Worm (Caenorhabditis elegans) whole organism, L1 larva: Measurements from ENCODE around the gene elpc-4.

ENCODE experiments used
- C04F5.9 ChIP-seq: sonication (generic microtip); optimal IDR thresholded peaks from 2 replicates; lab custom pipeline; 2016; ENCODE audit warnings: missing genetic modification characterization, missing compliant biosample characterization
- C34B4.2 ChIP-seq: sonication (generic microtip); optimal IDR thresholded peaks from 2 replicates; lab custom pipeline; 2017; ENCODE audit warnings: mild to moderate bottlenecking, missing genetic modification characterization, missing compliant biosample characterization
- blmp-1 ChIP-seq: fragments of 150-350 bp; optimal IDR thresholded peaks from 2 replicates; lab custom pipeline; 2014; ENCODE audit warnings: missing biosample characterization, missing genetic modification characterization
- ceh-63 ChIP-seq: fragments of 200-800 bp; sonication (Bioruptor generic); optimal IDR thresholded peaks from 2 replicates; lab custom pipeline; 2018; ENCODE audit warnings: mild to moderate bottlenecking, missing genetic modification characterization, missing compliant biosample characterization
- ceh-90 ChIP-seq: sonication (generic microtip); optimal IDR thresholded peaks from 2 replicates; lab custom pipeline; 2016; ENCODE audit warnings: missing genetic modification characterization, missing compliant biosample characterization
- dpl-1 ChIP-seq, 3 experiments: fragments of 150-350 bp in 2 of 3; sonication (generic microtip) in 1 of 3; optimal IDR thresholded peaks; 2 replicates each; lab custom pipeline; 2014 to 2017; ENCODE audit warnings: missing biosample characterization in 3 of 3, missing genetic modification characterization in 3 of 3, missing genetic modification reagents in 3 of 3
- elt-2 ChIP-seq: sonication (generic microtip); optimal IDR thresholded peaks from 2 replicates; lab custom pipeline; 2016; ENCODE audit warnings: missing genetic modification characterization, mild to moderate bottlenecking, inconsistent platforms, missing compliant biosample characterization, missing genetic modification reagents
- ets-5 ChIP-seq: fragments of 200-800 bp; sonication (Bioruptor generic); IDR thresholded peaks from 2 replicates; pipeline ENCODE4 v1.3.6; 2022; ENCODE audit warnings: missing genetic modification characterization, missing compliant biosample characterization
- grh-1 ChIP-seq: fragments of 200-800 bp; sonication (Bioruptor generic); IDR thresholded peaks from 2 replicates; pipeline ENCODE4 v1.3.6; 2022; ENCODE audit warnings: missing genetic modification reagents, missing genetic modification characterization, missing compliant biosample characterization
- hlh-17 ChIP-seq: fragments of 200-800 bp; sonication (Bioruptor generic); optimal IDR thresholded peaks from 2 replicates; lab custom pipeline; 2018; ENCODE audit warnings: missing genetic modification characterization, mild to moderate bottlenecking, missing compliant biosample characterization, moderate library complexity, borderline replicate concordance
- hlh-4 ChIP-seq: sonication (generic microtip); optimal IDR thresholded peaks from 2 replicates; lab custom pipeline; 2016; ENCODE audit warnings: mild to moderate bottlenecking, missing genetic modification characterization, missing compliant biosample characterization
- hpl-2 ChIP-seq: fragments of 150-350 bp; optimal IDR thresholded peaks from 2 replicates; lab custom pipeline; 2014; ENCODE audit warnings: missing biosample characterization, missing genetic modification reagents, missing genetic modification characterization
- isw-1 ChIP-seq: fragments of 200-800 bp; sonication (Bioruptor generic); IDR thresholded peaks from 2 replicates; pipeline ENCODE4 v1.3.6; 2022; ENCODE audit warnings: missing genetic modification characterization, missing compliant biosample characterization
- jun-1 ChIP-seq: fragments of 150-350 bp; optimal IDR thresholded peaks from 2 replicates; lab custom pipeline; 2014; ENCODE audit warnings: missing biosample characterization, missing genetic modification reagents, missing genetic modification characterization
- lin-13 ChIP-seq: fragments of 150-350 bp; optimal IDR thresholded peaks from 2 replicates; lab custom pipeline; 2014; ENCODE audit warnings: missing biosample characterization, missing genetic modification reagents, missing genetic modification characterization
- lin-15B ChIP-seq: fragments of 150-350 bp; sonication (generic microtip); optimal IDR thresholded peaks from 3 replicates; lab custom pipeline; 2014; ENCODE audit warnings: missing biosample characterization, missing genetic modification characterization
- lin-35 ChIP-seq, 2 experiments: fragments of 150-350 bp; optimal IDR thresholded peaks; 2 replicates each; lab custom pipeline; 2014; ENCODE audit warnings: missing biosample characterization in 2 of 2, missing genetic modification characterization in 2 of 2, missing genetic modification reagents in 2 of 2
- lir-3 ChIP-seq: sonication (generic microtip); optimal IDR thresholded peaks from 2 replicates; lab custom pipeline; 2016; ENCODE audit warnings: mild to moderate bottlenecking, missing genetic modification characterization, moderate library complexity, missing compliant biosample characterization; ENCODE audit not compliant: poor library complexity
- mab-9 ChIP-seq: fragments of 200-800 bp; sonication (Bioruptor generic); IDR thresholded peaks from 2 replicates; pipeline ENCODE4 v1.3.6; 2022; ENCODE audit warnings: missing genetic modification reagents, missing genetic modification characterization, missing compliant biosample characterization
- mef-2 ChIP-seq: fragments of 150-350 bp; optimal IDR thresholded peaks from 2 replicates; lab custom pipeline; 2014; ENCODE audit warnings: missing biosample characterization, missing genetic modification characterization
- nhr-11 ChIP-seq: fragments of 150-350 bp; optimal IDR thresholded peaks from 2 replicates; lab custom pipeline; 2014; ENCODE audit warnings: missing biosample characterization, missing genetic modification characterization
- nhr-12 ChIP-seq: sonication (generic microtip); optimal IDR thresholded peaks from 2 replicates; lab custom pipeline; 2017; ENCODE audit warnings: missing biosample characterization, missing genetic modification characterization
- nhr-19 ChIP-seq: fragments of 200-800 bp; sonication (Bioruptor generic); conservative IDR thresholded peaks from 2 replicates; pipeline ENCODE4 v1.3.6; 2022; ENCODE audit warnings: missing genetic modification characterization, missing compliant biosample characterization
- nhr-28 ChIP-seq: fragments of 150-350 bp; optimal IDR thresholded peaks from 2 replicates; lab custom pipeline; 2014; ENCODE audit warnings: missing biosample characterization, missing genetic modification characterization
- nhr-47 ChIP-seq: sonication (generic microtip); optimal IDR thresholded peaks from 2 replicates; lab custom pipeline; 2016; ENCODE audit warnings: mild to moderate bottlenecking, missing genetic modification characterization, moderate library complexity, missing compliant biosample characterization
- nhr-76 ChIP-seq: sonication (generic microtip); optimal IDR thresholded peaks from 2 replicates; lab custom pipeline; 2017; ENCODE audit warnings: missing biosample characterization, missing genetic modification characterization
- nhr-77 ChIP-seq: fragments of 150-350 bp; optimal IDR thresholded peaks from 2 replicates; lab custom pipeline; 2014; ENCODE audit warnings: missing biosample characterization, missing genetic modification characterization
- nhr-84 ChIP-seq: sonication (generic microtip); optimal IDR thresholded peaks from 2 replicates; lab custom pipeline; 2017; ENCODE audit warnings: missing biosample characterization, missing genetic modification characterization
- snpc-4 ChIP-seq: fragments of 150-350 bp; optimal IDR thresholded peaks from 2 replicates; lab custom pipeline; 2014; ENCODE audit warnings: missing biosample characterization, missing genetic modification characterization
- snu-23 ChIP-seq: sonication (generic microtip); optimal IDR thresholded peaks from 2 replicates; lab custom pipeline; 2016; ENCODE audit warnings: missing genetic modification characterization, missing compliant biosample characterization
- sox-4 ChIP-seq: sonication (generic microtip); optimal IDR thresholded peaks from 2 replicates; lab custom pipeline; 2016; ENCODE audit warnings: missing genetic modification characterization, missing compliant biosample characterization
- tlp-1 ChIP-seq: fragments of 150-350 bp; optimal IDR thresholded peaks from 2 replicates; lab custom pipeline; 2014; ENCODE audit warnings: missing biosample characterization, missing genetic modification characterization
- unc-130 ChIP-seq: fragments of 150-350 bp; optimal IDR thresholded peaks from 2 replicates; lab custom pipeline; 2017; ENCODE audit warnings: missing biosample characterization, missing genetic modification characterization, inconsistent platforms
- unc-30 ChIP-seq: sonication (generic microtip); optimal IDR thresholded peaks from 2 replicates; lab custom pipeline; 2017; ENCODE audit warnings: missing biosample characterization, missing genetic modification characterization
- unc-98 ChIP-seq: fragments of 200-800 bp; sonication (Bioruptor generic); IDR thresholded peaks from 2 replicates; pipeline ENCODE4 v1.3.6; 2022; ENCODE audit warnings: missing genetic modification characterization, missing compliant biosample characterization
- vab-15 ChIP-seq: sonication (generic microtip); optimal IDR thresholded peaks from 2 replicates; lab custom pipeline; 2017; ENCODE audit warnings: missing genotype, mild to moderate bottlenecking, missing genetic modification characterization, missing compliant biosample characterization
- ztf-11 ChIP-seq, 2 experiments: sonication (generic microtip); optimal IDR thresholded peaks; 2 replicates each; lab custom pipeline; 2016 to 2017; ENCODE audit warnings: missing genetic modification characterization in 2 of 2, missing biosample characterization in 1 of 2, missing compliant biosample characterization in 1 of 2
- ztf-4 ChIP-seq: fragments of 150-350 bp; optimal IDR thresholded peaks from 2 replicates; lab custom pipeline; 2014; ENCODE audit warnings: missing biosample characterization, missing genetic modification characterization

elpc-4 gene

ce11 chrIV:8016694-8017093 is at the start of gene elpc-4:
Gene elpc-4 (plus strand): TSS chrIV:8016994.
- no peak for TF ChIP-seq nhr-11
- no peak for TF ChIP-seq sox-4 (tag; lab: Kevin White, UChicago)
- no peak for TF ChIP-seq nhr-77 (tag; lab: Kevin White, UChicago)
- TF ChIP-seq mab-9 (GFP tag; lab: Robert Waterston, UW): no peak
- TF ChIP-seq nhr-76 (tag; lab: Kevin White, UChicago): no peak
- TF ChIP-seq ztf-4 (tag; lab: Kevin White, UChicago): no peak
- no peak for TF ChIP-seq nhr-28

DNA sequence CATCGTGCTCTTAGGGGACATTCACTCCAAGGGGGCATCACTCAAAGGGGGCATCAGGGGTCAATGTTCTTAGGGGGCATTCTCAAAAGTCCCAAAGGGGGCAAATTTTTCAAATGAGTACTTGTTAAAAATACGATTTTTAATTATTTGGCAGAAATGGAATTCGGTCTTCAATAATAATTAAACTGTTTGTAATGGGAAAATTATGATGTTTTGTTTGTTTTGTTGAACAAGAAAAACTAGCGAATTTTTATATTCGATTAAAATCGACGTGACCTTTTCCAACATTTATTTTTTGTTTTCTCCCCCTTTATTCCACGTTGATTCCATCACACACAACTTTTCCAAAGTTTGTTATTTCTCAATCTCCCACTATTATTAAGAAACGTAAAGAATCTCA is 49.8 kb upstream of the elpc-4 start, which contains the start of gene F57H12.5:
Gene F57H12.5 (plus strand): TSS at position 301 of the 400 bp plus-strand sequence.
- TF ChIP-seq hpl-2 (GFP tag; lab: Kevin White, UChicago): no peak
- no peak for TF ChIP-seq C04F5.9 (tag; lab: Kevin White, UChicago)
- no peak for TF ChIP-seq nhr-19 (GFP tag; lab: Robert Waterston, UW)
- no peak for TF ChIP-seq unc-130 (tag; lab: Kevin White, UChicago)
- TF ChIP-seq grh-1 (GFP tag; lab: Robert Waterston, UW): no peak
- no peak for TF ChIP-seq nhr-12
- no peak for TF ChIP-seq lin-13
- TF ChIP-seq elt-2 (tag; lab: Kevin White, UChicago): no peak
- no peak for TF ChIP-seq vab-15
- no peak for TF ChIP-seq lin-15B
- no peak for TF ChIP-seq snpc-4 (tag; lab: Kevin White, UChicago)
- no peak for TF ChIP-seq nhr-76 (tag; lab: Kevin White, UChicago)
- no peak for TF ChIP-seq hlh-4 (tag; lab: Kevin White, UChicago)
- TF ChIP-seq snu-23 (GFP tag; lab: Kevin White, UChicago): no peak
- TF ChIP-seq unc-30 (tag; lab: Kevin White, UChicago): no peak
- no peak for TF ChIP-seq ztf-11 (tag; optimal IDR thresholded peaks at IDR 0.05; lab: Kevin White, UChicago)
- TF ChIP-seq unc-98 (GFP tag; lab: Robert Waterston, UW): no peak
- TF ChIP-seq jun-1: no peak
- TF ChIP-seq hlh-17 (GFP tag; lab: Kevin White, UChicago): no peak

- no peak for TF ChIP-seq ztf-11 (tag; optimal IDR thresholded peaks at IDR 0.05; lab: Kevin White, UChicago)
- TF ChIP-seq nhr-19 (GFP tag; lab: Robert Waterston, UW): no peak
- no peak for TF ChIP-seq lin-13
- no peak for TF ChIP-seq hlh-4 (tag; lab: Kevin White, UChicago)
- TF ChIP-seq nhr-84: no peak
- no peak for TF ChIP-seq ceh-90 (tag; lab: Kevin White, UChicago)
- TF ChIP-seq snu-23 (GFP tag; lab: Kevin White, UChicago): no peak
- no peak for TF ChIP-seq mef-2 (tag; lab: Kevin White, UChicago)
- no peak for TF ChIP-seq ceh-63 (GFP tag; lab: Kevin White, UChicago)
- TF ChIP-seq lin-35 (GFP tag; optimal IDR thresholded peaks at IDR 0.05; lab: Kevin White, UChicago): no peak
- TF ChIP-seq C34B4.2 (tag; lab: Kevin White, UChicago): no peak
- TF ChIP-seq tlp-1 (tag; lab: Kevin White, UChicago): no peak
- no peak for TF ChIP-seq ets-5 (GFP tag; lab: Robert Waterston, UW)
- no peak for TF ChIP-seq isw-1 (GFP tag; lab: Robert Waterston, UW)
These were observed 40.6 kb upstream of the elpc-4 start, which contains the start of gene F57H12.6 for ce11 chrIV:7976210-7976609. Gene F57H12.6 (minus strand): TSS chrIV:7976310.

- TF ChIP-seq blmp-1 (peak; percentile 62), nhr-47 (no peak), unc-30 (tag; lab: Kevin White, UChicago) (no peak), dpl-1 (GFP tag; optimal IDR thresholded peaks at IDR 0.05; lab: Kevin White, UChicago) (no peak), lir-3 (tag; lab: Kevin White, UChicago) (no peak), hlh-17 (GFP tag; lab: Kevin White, UChicago) (no peak)
These were observed 39.3 kb upstream of the elpc-4 start, which contains the start of gene ora-1 for ce11 chrIV:7977452-7977940. Gene ora-1 (plus strand): TSS chrIV:7977890.
